Worm (Caenorhabditis elegans): ENCODE data around the gene srd-64.

DNA sequence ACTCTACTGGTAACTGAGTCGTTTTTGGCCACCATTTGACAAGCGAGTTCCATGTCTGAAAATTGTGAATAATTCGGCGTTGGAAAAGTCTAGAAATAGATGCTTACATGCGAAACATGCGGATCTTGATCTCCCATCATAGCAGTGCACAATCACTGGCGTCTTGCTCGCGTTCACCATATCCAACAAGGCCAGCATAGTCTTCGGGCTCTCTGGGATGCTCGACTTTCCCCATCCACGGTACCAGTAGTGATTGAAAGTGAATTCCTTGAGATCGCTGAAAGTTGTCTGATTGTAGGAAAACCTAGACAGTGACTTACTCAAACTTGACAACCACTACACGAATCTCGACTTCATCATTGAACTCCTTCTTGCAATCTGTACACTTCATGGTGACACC, 22.9 kb upstream of the srd-64 start:
- TF ChIP-seq nhr-11 (tag; optimal IDR thresholded peaks at IDR 0.05) (no peak), mml-1 (tag; optimal IDR thresholded peaks at IDR 0.05) (no peak), skn-1 (tag; optimal IDR thresholded peaks at IDR 0.05) (no peak), ama-1 (optimal IDR thresholded peaks at IDR 0.05) (no peak), egl-27 (tag; optimal IDR thresholded peaks at IDR 0.05) (no peak), eor-1 (tag; optimal IDR thresholded peaks at IDR 0.05) (no peak), ceh-9 (tag; optimal IDR thresholded peaks at IDR 0.05) (no peak), pqm-1 (tag; optimal IDR thresholded peaks at IDR 0.05) (no peak), jun-1 (tag; optimal IDR thresholded peaks at IDR 0.05) (no peak)
